Fruit fly (Drosophila melanogaster) whole organism, embryonic: ENCODE data around the gene hop.

Source experiments
- Ada2b ChIP-seq: fragments of 200-800 bp; sonication (Bioruptor generic); IDR thresholded peaks from 2 replicates; pipeline ENCODE4 v1.3.6; 2022; ENCODE audit warnings: missing biosample characterization, missing genetic modification characterization
- Bteb2 ChIP-seq: fragments of 200-800 bp; sonication (Bioruptor generic); optimal IDR thresholded peaks from 2 replicates; lab custom pipeline; 2016; ENCODE audit warnings: missing biosample characterization, missing genetic modification characterization
- CG10209 ChIP-seq: fragments of 200-800 bp; sonication (Bioruptor generic); optimal IDR thresholded peaks from 3 replicates; lab custom pipeline; 2017; ENCODE audit warnings: missing biosample characterization, mild to moderate bottlenecking, missing genetic modification characterization, missing genetic modification reagents
- CG17612 ChIP-seq: fragments of 200-800 bp; sonication (Bioruptor generic); IDR thresholded peaks from 2 replicates; pipeline ENCODE4 v1.3.6; 2022; ENCODE audit warnings: missing biosample characterization, missing genetic modification characterization
- CG42726 ChIP-seq: fragments of 200-800 bp; sonication (Bioruptor generic); IDR thresholded peaks from 2 replicates; pipeline ENCODE4 v1.3.6; 2022; ENCODE audit warnings: missing biosample characterization, missing genetic modification characterization; ENCODE audit not compliant: partially characterized antibody
- CoRest ChIP-seq: fragments of 200-800 bp; sonication (Bioruptor generic); optimal IDR thresholded peaks from 3 replicates; lab custom pipeline; 2018; ENCODE audit warnings: missing biosample characterization, mild to moderate bottlenecking, missing genetic modification characterization, moderate library complexity
- YL-1 ChIP-seq: fragments of 200-800 bp; sonication (Bioruptor generic); optimal IDR thresholded peaks from 3 replicates; lab custom pipeline; 2017; ENCODE audit warnings: missing biosample characterization, mild to moderate bottlenecking, missing genetic modification characterization
- btn ChIP-seq: fragments of 200-800 bp; sonication (Bioruptor generic); optimal IDR thresholded peaks from 2 replicates; lab custom pipeline; 2016; ENCODE audit warnings: missing biosample characterization, missing genetic modification characterization
- emc ChIP-seq: fragments of 200-800 bp; sonication (Bioruptor generic); optimal IDR thresholded peaks from 2 replicates; lab custom pipeline; 2016; ENCODE audit warnings: missing biosample characterization, missing genetic modification characterization
- insv ChIP-seq, 2 experiments: fragments of 200-800 bp; sonication (Bioruptor generic); optimal IDR thresholded peaks; 3 replicates each; lab custom pipeline; 2016 to 2018; ENCODE audit warnings: missing biosample characterization in 2 of 2, missing genetic modification characterization in 2 of 2
- ro ChIP-seq: fragments of 200-800 bp; sonication (Bioruptor generic); IDR thresholded peaks from 2 replicates; pipeline ENCODE4 v1.3.6; 2022; ENCODE audit warnings: missing biosample characterization, missing genetic modification characterization

dm6 chrX:11385498-11385897 is 17.6 kb upstream of the hop start:
- TF ChIP-seq emc (GFP tag; lab: Kevin White, UChicago) (no peak), CoRest (no peak), Ada2b (GFP tag; lab: Robert Waterston, UW) (no peak), insv (GFP tag; optimal IDR thresholded peaks at IDR 0.05; lab: Kevin White, UChicago) (no peak), Bteb2 (GFP tag; lab: Kevin White, UChicago) (no peak), CG42726 (GFP tag; lab: Robert Waterston, UW) (no peak), ro (GFP tag; lab: Robert Waterston, UW) (no peak), YL-1 (GFP tag; lab: Kevin White, UChicago) (no peak), CG17612 (GFP tag; lab: Robert Waterston, UW) (no peak), CG10209 (no peak), btn (GFP tag; lab: Kevin White, UChicago) (no peak)
